Worm (Caenorhabditis elegans): ENCODE results near the gene T08G3.11.

ce11 chrV:16460866-16461265 is 18.3 kb downstream of the T08G3.11 start, which contains the start of gene srh-142:
- no peak for TF ChIP-seq ref-1 (GFP tag; conservative IDR thresholded peaks at IDR 0.05)
- no peak for TF ChIP-seq med-1 (GFP tag; optimal IDR thresholded peaks at IDR 0.05; ENCODE audit: insufficient read depth)
- TF ChIP-seq flt-1 (GFP tag; IDR thresholded peaks at IDR 0.05) = no peak
- TF ChIP-seq ztf-23 (GFP tag; IDR thresholded peaks at IDR 0.05) = no peak
- TF ChIP-seq ztf-29 (GFP tag; IDR thresholded peaks at IDR 0.05) = no peak
- no peak for TF ChIP-seq T22C8.4 (GFP tag; IDR thresholded peaks at IDR 0.05)
- no peak for TF ChIP-seq cog-1 (tag; optimal IDR thresholded peaks at IDR 0.05)
- TF ChIP-seq tab-1 (GFP tag; IDR thresholded peaks at IDR 0.05) = no peak
- TF ChIP-seq klf-2 (GFP tag; conservative IDR thresholded peaks at IDR 0.05) = no peak

Data from whole organism, midembryonic.